Worm (Caenorhabditis elegans) whole organism, late embryonic: ENCODE results near the gene D2096.5.

ENCODE experiments used
- C38D4.7 ChIP-seq: fragments of 200-800 bp; sonication (Bioruptor generic); optimal IDR thresholded peaks from 2 replicates; lab custom pipeline; 2018; ENCODE audit warnings: mild to moderate bottlenecking, missing genetic modification characterization, moderate library complexity, missing compliant biosample characterization
- ceh-22 ChIP-seq: sonication (generic microtip); optimal IDR thresholded peaks from 2 replicates; lab custom pipeline; 2017; ENCODE audit warnings: missing biosample characterization, missing genetic modification characterization
- ceh-30 ChIP-seq: fragments of 150-350 bp; optimal IDR thresholded peaks from 2 replicates; lab custom pipeline; 2014; ENCODE audit warnings: missing biosample characterization, missing genetic modification characterization
- mec-3 ChIP-seq: sonication (generic microtip); optimal IDR thresholded peaks from 2 replicates; lab custom pipeline; 2016; ENCODE audit warnings: borderline replicate concordance, missing genetic modification characterization, missing compliant biosample characterization
- pat-9 ChIP-seq: fragments of 200-800 bp; sonication (Bioruptor generic); optimal IDR thresholded peaks from 2 replicates; lab custom pipeline; 2018; ENCODE audit warnings: mild to moderate bottlenecking, missing genetic modification characterization, moderate library complexity, missing compliant biosample characterization
- pha-2 ChIP-seq: sonication (generic microtip); optimal IDR thresholded peaks from 2 replicates; lab custom pipeline; 2017; ENCODE audit warnings: mild to moderate bottlenecking, missing genetic modification characterization, missing compliant biosample characterization
- unc-86 ChIP-seq: sonication (generic microtip); optimal IDR thresholded peaks from 2 replicates; lab custom pipeline; 2016; ENCODE audit warnings: missing genetic modification characterization, missing compliant biosample characterization

- TF ChIP-seq ceh-30 (tag; lab: Kevin White, UChicago) = no peak
- TF ChIP-seq unc-86 (tag; lab: Kevin White, UChicago) = no peak
- TF ChIP-seq pha-2 (tag; lab: Kevin White, UChicago) = no peak
- no peak for TF ChIP-seq C38D4.7 (GFP tag; lab: Kevin White, UChicago)
- no peak for TF ChIP-seq mec-3 (tag; lab: Kevin White, UChicago)
- no peak for TF ChIP-seq ceh-22 (tag; lab: Kevin White, UChicago)
- no peak for TF ChIP-seq pat-9 (tag; lab: Kevin White, UChicago)
Observed at ce11 chrIV:8328913-8329312, 30.7 kb downstream of the D2096.5 start, which contains the start of gene F35H10.2.
